Worm (Caenorhabditis elegans) whole organism, L1 larva: ENCODE results near the gene sri-74.
"Not testable (repeated sequence)": the region's sequence is repeated elsewhere in the genome, so short reads cannot be mapped to it uniquely, and the experiment has no call there.

Experiments
- C16A3.4 ChIP-seq: fragments of 150-350 bp; optimal IDR thresholded peaks from 2 replicates; lab custom pipeline; 2014; ENCODE audit warnings: missing biosample characterization, missing genetic modification characterization
- fos-1 ChIP-seq: fragments of 150-350 bp; optimal IDR thresholded peaks from 2 replicates; lab custom pipeline; 2014; ENCODE audit warnings: missing biosample characterization, missing genetic modification characterization
- nhr-12 ChIP-seq: sonication (generic microtip); optimal IDR thresholded peaks from 2 replicates; lab custom pipeline; 2017; ENCODE audit warnings: missing biosample characterization, missing genetic modification characterization
- pqm-1 ChIP-seq: sonication (generic microtip); optimal IDR thresholded peaks from 3 replicates; lab custom pipeline; 2017; ENCODE audit warnings: missing biosample characterization, missing genetic modification characterization
- rnt-1 ChIP-seq: sonication (generic microtip); optimal IDR thresholded peaks from 2 replicates; lab custom pipeline; 2016; ENCODE audit warnings: mild to moderate bottlenecking, missing genetic modification characterization, moderate library complexity, missing compliant biosample characterization
- xbp-1 ChIP-seq: sonication (generic microtip); optimal IDR thresholded peaks from 2 replicates; lab custom pipeline; 2016; ENCODE audit warnings: missing genetic modification characterization, missing compliant biosample characterization

The sri-74 gene

DNA sequence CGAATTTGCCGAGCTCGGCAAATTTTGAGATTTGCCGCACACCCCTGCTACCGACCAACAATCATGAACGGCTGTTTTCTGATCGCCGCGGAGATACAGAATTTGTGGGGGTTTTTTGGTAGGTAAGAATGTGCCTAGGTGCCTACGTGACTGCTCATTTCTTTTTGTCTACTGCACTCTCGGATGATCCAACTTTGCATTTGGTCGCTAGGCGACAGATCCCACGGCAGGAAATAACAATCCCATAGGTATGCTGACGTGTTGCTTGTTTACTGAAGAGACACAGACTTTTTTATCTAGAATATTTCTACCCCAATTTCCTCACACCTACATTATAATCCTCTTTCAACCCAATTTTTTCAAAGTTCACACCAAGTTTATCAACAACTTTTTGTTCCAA lies 48.0 kb downstream of the sri-74 start, which contains the start of gene K02F6.8:
K02F6.8 (minus strand) TSS at position 101 of the 400 bp plus-strand sequence.
- not testable (repeated sequence) for TF ChIP-seq pqm-1; C16A3.4 (tag; lab: Kevin White, UChicago); nhr-12

DNA sequence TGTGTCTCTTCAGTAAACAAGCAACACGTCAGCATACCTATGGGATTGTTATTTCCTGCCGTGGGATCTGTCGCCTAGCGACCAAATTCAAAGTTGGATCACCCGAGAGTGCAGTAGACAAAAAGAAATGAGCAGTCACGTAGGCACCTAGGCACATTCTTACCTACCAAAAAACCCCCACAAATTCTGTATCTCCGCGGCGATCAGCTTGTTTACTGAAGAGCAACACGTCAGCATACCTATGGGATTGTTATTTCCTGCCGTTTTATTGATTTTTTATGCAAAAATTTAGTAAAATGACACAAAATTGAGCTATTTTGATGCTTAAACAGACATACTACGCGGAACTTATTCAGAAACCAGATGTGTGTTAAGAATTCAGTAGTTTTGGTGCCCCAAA lies 48.5 kb downstream of the sri-74 start, which contains the start of gene K02F6.5:
K02F6.5 (plus strand) TSS at position 301 of the 400 bp plus-strand sequence.
- not testable (repeated sequence) for TF ChIP-seq fos-1, xbp-1, rnt-1 (tag; lab: Kevin White, UChicago)
- TF ChIP-seq, all 84 proteins: peak for 0; not testable (repeated sequence) for 84
